Worm (Caenorhabditis elegans) whole organism, L2 larva: ENCODE results near the gene dohh-1.

Experiments used
- F13H6.1 ChIP-seq: sonication (generic microtip); optimal IDR thresholded peaks from 2 replicates; lab custom pipeline; 2016; ENCODE audit warnings: missing genetic modification characterization, missing compliant biosample characterization
- Y55F3AM.14 ChIP-seq: fragments of 200-800 bp; sonication (Bioruptor generic); optimal IDR thresholded peaks from 2 replicates; lab custom pipeline; 2018; ENCODE audit warnings: mild to moderate bottlenecking, missing genetic modification characterization, missing compliant biosample characterization
- aly-2 ChIP-seq: fragments of 150-350 bp; optimal IDR thresholded peaks from 2 replicates; lab custom pipeline; 2014; ENCODE audit warnings: missing biosample characterization, missing genetic modification characterization
- ama-1 ChIP-seq: fragments of 150-350 bp; optimal IDR thresholded peaks from 2 replicates; lab custom pipeline; 2018; ENCODE audit warnings: inconsistent platforms
- blmp-1 ChIP-seq: sonication (generic microtip); optimal IDR thresholded peaks from 2 replicates; lab custom pipeline; 2017; ENCODE audit warnings: missing genetic modification characterization, mild to moderate bottlenecking, missing compliant biosample characterization, antibody characterized with exemption, moderate library complexity; ENCODE audit not compliant: insufficient read depth
- ceh-16 ChIP-seq: fragments of 150-350 bp; optimal IDR thresholded peaks from 2 replicates; lab custom pipeline; 2014; ENCODE audit warnings: missing biosample characterization, missing genetic modification characterization
- ceh-82 ChIP-seq: fragments of 150-350 bp; optimal IDR thresholded peaks from 2 replicates; lab custom pipeline; 2014; ENCODE audit warnings: missing biosample characterization, missing genetic modification characterization
- crh-2 ChIP-seq: sonication (generic microtip); optimal IDR thresholded peaks from 2 replicates; lab custom pipeline; 2017; ENCODE audit warnings: missing biosample characterization, missing genetic modification characterization
- dmd-4 ChIP-seq: sonication (generic microtip); optimal IDR thresholded peaks from 2 replicates; lab custom pipeline; 2017; ENCODE audit warnings: missing biosample characterization, missing genetic modification characterization
- egl-27 ChIP-seq: sonication (generic microtip); optimal IDR thresholded peaks from 3 replicates; lab custom pipeline; 2017; ENCODE audit warnings: missing biosample characterization, missing genetic modification reagents, missing genetic modification characterization
- elt-1 ChIP-seq: fragments of 150-350 bp; optimal IDR thresholded peaks from 2 replicates; lab custom pipeline; 2014; ENCODE audit warnings: missing biosample characterization, missing genetic modification characterization
- fos-1 ChIP-seq: fragments of 150-350 bp; optimal IDR thresholded peaks from 2 replicates; lab custom pipeline; 2014; ENCODE audit warnings: missing biosample characterization, missing genetic modification characterization
- gmeb-1 ChIP-seq: fragments of 150-350 bp; optimal IDR thresholded peaks from 2 replicates; lab custom pipeline; 2014; ENCODE audit warnings: missing biosample characterization, missing genetic modification characterization
- lin-11 ChIP-seq: fragments of 150-350 bp; sonication (generic microtip); optimal IDR thresholded peaks from 2 replicates; lab custom pipeline; 2014; ENCODE audit warnings: missing biosample characterization, missing genetic modification characterization, inconsistent platforms, mixed read lengths
- lin-13 ChIP-seq: fragments of 150-350 bp; optimal IDR thresholded peaks from 2 replicates; lab custom pipeline; 2014; ENCODE audit warnings: missing biosample characterization, missing genetic modification reagents, missing genetic modification characterization
- lsy-2 ChIP-seq, 2 experiments: fragments of 150-350 bp in 1 of 2; sonication (generic microtip) in 1 of 2; optimal IDR thresholded peaks; 2 replicates each; lab custom pipeline; 2014 to 2017; ENCODE audit warnings: missing biosample characterization in 2 of 2, missing genetic modification characterization in 2 of 2
- mbf-1 ChIP-seq: sonication (generic microtip); optimal IDR thresholded peaks from 2 replicates; lab custom pipeline; 2017; ENCODE audit warnings: missing biosample characterization, missing genetic modification characterization
- mdl-1 ChIP-seq, 2 experiments: fragments of 150-350 bp in 1 of 2; sonication (generic microtip) in 1 of 2; optimal IDR thresholded peaks; 2 replicates each; lab custom pipeline; 2017; ENCODE audit warnings: missing biosample characterization in 2 of 2, missing genetic modification characterization in 2 of 2
- nhr-10 ChIP-seq: sonication (generic microtip); optimal IDR thresholded peaks from 2 replicates; lab custom pipeline; 2017; ENCODE audit warnings: missing biosample characterization, missing genetic modification characterization
- nhr-129 ChIP-seq: fragments of 150-350 bp; optimal IDR thresholded peaks from 2 replicates; lab custom pipeline; 2014; ENCODE audit warnings: missing biosample characterization, missing genetic modification characterization
- nhr-21 ChIP-seq: fragments of 150-350 bp; optimal IDR thresholded peaks from 2 replicates; lab custom pipeline; 2014; ENCODE audit warnings: missing biosample characterization, missing genetic modification characterization
- nhr-23 ChIP-seq: fragments of 150-350 bp; optimal IDR thresholded peaks from 2 replicates; lab custom pipeline; 2014; ENCODE audit warnings: missing biosample characterization, missing genetic modification reagents, missing genetic modification characterization
- nhr-237 ChIP-seq: fragments of 150-350 bp; optimal IDR thresholded peaks from 2 replicates; lab custom pipeline; 2014; ENCODE audit warnings: missing biosample characterization, missing genetic modification characterization
- nhr-25 ChIP-seq: fragments of 150-350 bp; sonication (generic microtip); optimal IDR thresholded peaks from 3 replicates; lab custom pipeline; 2014; ENCODE audit warnings: missing biosample characterization, missing genetic modification characterization
- nhr-6 ChIP-seq: fragments of 150-350 bp; optimal IDR thresholded peaks from 2 replicates; lab custom pipeline; 2014; ENCODE audit warnings: missing biosample characterization, missing genetic modification characterization
- nhr-77 ChIP-seq: fragments of 150-350 bp; optimal IDR thresholded peaks from 2 replicates; lab custom pipeline; 2014; ENCODE audit warnings: missing biosample characterization, missing genetic modification characterization
- skn-1 ChIP-seq: sonication (generic microtip); optimal IDR thresholded peaks from 2 replicates; lab custom pipeline; 2017; ENCODE audit warnings: missing biosample characterization, missing genetic modification characterization
- sma-3 ChIP-seq: sonication (generic microtip); optimal IDR thresholded peaks from 2 replicates; lab custom pipeline; 2016; ENCODE audit warnings: missing genetic modification reagents, missing genetic modification characterization, missing compliant biosample characterization
- sma-9 ChIP-seq, 2 experiments: fragments of 150-350 bp in 1 of 2; sonication (generic microtip) in 1 of 2; optimal IDR thresholded peaks; 2 replicates each; lab custom pipeline; 2014 to 2016; ENCODE audit warnings: missing genetic modification characterization in 2 of 2, mild to moderate bottlenecking in 1 of 2, missing biosample characterization in 1 of 2, missing compliant biosample characterization in 1 of 2, missing genetic modification reagents in 1 of 2, moderate library complexity in 1 of 2
- unc-55 ChIP-seq: fragments of 150-350 bp; sonication (generic microtip); optimal IDR thresholded peaks from 3 replicates; lab custom pipeline; 2014; ENCODE audit warnings: missing biosample characterization, missing genetic modification reagents, missing genetic modification characterization
- unc-62 ChIP-seq: fragments of 150-350 bp; optimal IDR thresholded peaks from 2 replicates; lab custom pipeline; 2014; ENCODE audit warnings: missing biosample characterization, missing genetic modification reagents, missing genetic modification characterization
- zag-1 ChIP-seq: fragments of 150-350 bp; optimal IDR thresholded peaks from 2 replicates; lab custom pipeline; 2014; ENCODE audit warnings: missing biosample characterization, missing genetic modification characterization
- ztf-11 ChIP-seq: sonication (generic microtip); optimal IDR thresholded peaks from 2 replicates; lab custom pipeline; 2017; ENCODE audit warnings: missing biosample characterization, missing genetic modification characterization
- ztf-4 ChIP-seq: fragments of 150-350 bp; optimal IDR thresholded peaks from 2 replicates; lab custom pipeline; 2014; ENCODE audit warnings: missing biosample characterization, missing genetic modification characterization

dohh-1 gene

ce11 chrII:10551985-10552736 lies 27.6 kb upstream of the dohh-1 start (continued):
- no peak for TF ChIP-seq dmd-4 (tag; lab: Kevin White, UChicago)
- TF ChIP-seq nhr-77: peak; percentile 19
- peak; percentile 69 for TF ChIP-seq zag-1 (tag; lab: Kevin White, UChicago)
- TF ChIP-seq nhr-23 (tag; lab: Kevin White, UChicago): no peak
- peak; percentile 68 for TF ChIP-seq blmp-1
- peak; percentile 97 for TF ChIP-seq ztf-4
- TF ChIP-seq unc-62 (GFP tag; lab: Kevin White, UChicago): peak; percentile 61

ce11 chrII:10553377-10554045 lies 26.2 kb upstream of the dohh-1 start:
- TF ChIP-seq nhr-129 (tag; lab: Kevin White, UChicago) (peak; percentile 19), ama-1 (lab: Kevin White, UChicago) (no peak), Y55F3AM.14 (GFP tag; lab: Kevin White, UChicago) (no peak), F13H6.1 (no peak), unc-55 (peak; percentile 44)
- TF ChIP-seq, all 48 proteins: peak for 2

- TF ChIP-seq nhr-129 (tag; lab: Kevin White, UChicago): peak; percentile 13
- no peak for TF ChIP-seq ztf-11 (tag; lab: Kevin White, UChicago)
- no peak for TF ChIP-seq lsy-2 (tag; optimal IDR thresholded peaks at IDR 0.05; lab: Kevin White, UChicago)
- no peak for TF ChIP-seq fos-1 (tag; lab: Kevin White, UChicago)
- no peak for TF ChIP-seq egl-27
- no peak for TF ChIP-seq nhr-21
- peak; percentile 3 for TF ChIP-seq ceh-16 (tag; lab: Kevin White, UChicago)
- TF ChIP-seq nhr-25: peak; percentile 48
- TF ChIP-seq skn-1 (tag; lab: Kevin White, UChicago): no peak
Measured at ce11 chrII:10554046-10554399, 25.7 kb upstream of the dohh-1 start.

ce11 chrII:10554972-10555371 lies 24.8 kb upstream of the dohh-1 start, which contains the start of gene mnk-1:
Gene mnk-1, minus strand, starts transcription at chrII:10555044.
- TF ChIP-seq ama-1 (lab: Kevin White, UChicago): no peak
- TF ChIP-seq ceh-82 (tag; lab: Kevin White, UChicago): no peak
- TF ChIP-seq nhr-10 (tag; lab: Kevin White, UChicago): no peak
- no peak for TF ChIP-seq nhr-6 (tag; lab: Kevin White, UChicago)
- no peak for TF ChIP-seq lin-13 (GFP tag; lab: Kevin White, UChicago)
- no peak for TF ChIP-seq mbf-1 (tag; lab: Kevin White, UChicago)
- TF ChIP-seq elt-1: no peak
- no peak for TF ChIP-seq crh-2
- no peak for TF ChIP-seq lin-11
- no peak for TF ChIP-seq sma-9 (GFP tag; optimal IDR thresholded peaks at IDR 0.05; lab: Kevin White, UChicago)
- no peak for TF ChIP-seq sma-9 (tag; optimal IDR thresholded peaks at IDR 0.05; lab: Kevin White, UChicago)
- TF ChIP-seq aly-2: no peak
- TF ChIP-seq zag-1 (tag; lab: Kevin White, UChicago): no peak
- TF ChIP-seq mdl-1 (tag; optimal IDR thresholded peaks at IDR 0.05; lab: Kevin White, UChicago): no peak
- TF ChIP-seq gmeb-1 (tag; lab: Kevin White, UChicago): no peak
- TF ChIP-seq sma-3 (GFP tag; lab: Kevin White, UChicago): no peak
- TF ChIP-seq nhr-129 (tag; lab: Kevin White, UChicago): no peak
- TF ChIP-seq nhr-237: no peak
- TF ChIP-seq, all 48 proteins: peak for 0
